Worm (Caenorhabditis elegans): ENCODE results near the gene F08F3.8.
"Not testable (repeated sequence)": the region's sequence is repeated elsewhere in the genome, so short reads cannot be mapped to it uniquely, and the experiment has no call there.

The F08F3.8 gene

ce11 chrV:5432499-5432898 lies at the start of gene F08F3.8:
TSS of gene F08F3.8 (minus strand) at chrV:5432599.
- TF ChIP-seq fkh-3 (tag; optimal IDR thresholded peaks at IDR 0.05) (no peak), ztf-3 (GFP tag; optimal IDR thresholded peaks at IDR 0.05) (no peak), atf-7 (tag; optimal IDR thresholded peaks at IDR 0.05) (no peak), aptf-2 (GFP tag; conservative IDR thresholded peaks at IDR 0.05) (no peak), Y53F4B.3 (GFP tag; IDR thresholded peaks at IDR 0.05) (no peak), gei-17 (GFP tag; optimal IDR thresholded peaks at IDR 0.05) (no peak), tlf-1 (GFP tag; optimal IDR thresholded peaks at IDR 0.05) (no peak), T26A5.8 (tag; optimal IDR thresholded peaks at IDR 0.05) (no peak)

- TF ChIP-seq sea-2 (GFP tag; IDR thresholded peaks at IDR 0.05): no peak
- TF ChIP-seq lin-54 (GFP tag; optimal IDR thresholded peaks at IDR 0.05): no peak
- no peak for TF ChIP-seq snpc-3.4 (tag; optimal IDR thresholded peaks at IDR 0.05)
- TF ChIP-seq B0019.2 (GFP tag; conservative IDR thresholded peaks at IDR 0.05): no peak
- no peak for TF ChIP-seq bed-2 (GFP tag; IDR thresholded peaks at IDR 0.05)
- TF ChIP-seq ceh-58 (GFP tag; IDR thresholded peaks at IDR 0.05): no peak
- TF ChIP-seq nhr-120 (GFP tag; IDR thresholded peaks at IDR 0.05): no peak
- no peak for TF ChIP-seq hrde-1 (tag; optimal IDR thresholded peaks at IDR 0.05; ENCODE audit: borderline replicate concordance)
- TF ChIP-seq ztf-3 (GFP tag; optimal IDR thresholded peaks at IDR 0.05): no peak
- no peak for TF ChIP-seq T26A5.8 (tag; optimal IDR thresholded peaks at IDR 0.05)
- TF ChIP-seq let-607 (tag; optimal IDR thresholded peaks at IDR 0.05): no peak
- no peak for TF ChIP-seq Y95B8A.8 (GFP tag; IDR thresholded peaks at IDR 0.05)
- no peak for TF ChIP-seq ztf-26 (tag; optimal IDR thresholded peaks at IDR 0.05)
- no peak; the same call in none of the 2 replicates for TF ChIP-seq mcd-1 (GFP tag; IDR thresholded peaks at IDR 0.05)
- TF ChIP-seq pbrm-1 (GFP tag; IDR thresholded peaks at IDR 0.05): no peak
- TF ChIP-seq rec-8 (tag; optimal IDR thresholded peaks at IDR 0.05): no peak
- TF ChIP-seq ZK185.1 (tag; optimal IDR thresholded peaks at IDR 0.05; ENCODE audit: poor library complexity, severe bottlenecking): no peak
Measured at ce11 chrV:5477719-5478118, 45.3 kb upstream of the F08F3.8 start.

ce11 chrV:5470930-5471329 lies 38.5 kb upstream of the F08F3.8 start, which contains the start of gene ZC317.7:
TSS of gene ZC317.7 (minus strand) at chrV:5471030.
- TF ChIP-seq F49E8.2 (tag; optimal IDR thresholded peaks at IDR 0.05; ENCODE audit: insufficient read depth); ceh-91 (GFP tag; IDR thresholded peaks at IDR 0.05); fkh-3 (tag; optimal IDR thresholded peaks at IDR 0.05): not testable (repeated sequence)

- not testable (repeated sequence) for TF ChIP-seq lag-1 (GFP tag; IDR thresholded peaks at IDR 0.05); snpc-1.1 (tag; optimal IDR thresholded peaks at IDR 0.05; ENCODE audit: insufficient read depth); gei-17 (GFP tag; optimal IDR thresholded peaks at IDR 0.05)
Measured at ce11 chrV:5468489-5468888, 36.1 kb upstream of the F08F3.8 start, which contains the start of gene ZC317.6. TSS of gene ZC317.6 (minus strand) at chrV:5468589.

DNA sequence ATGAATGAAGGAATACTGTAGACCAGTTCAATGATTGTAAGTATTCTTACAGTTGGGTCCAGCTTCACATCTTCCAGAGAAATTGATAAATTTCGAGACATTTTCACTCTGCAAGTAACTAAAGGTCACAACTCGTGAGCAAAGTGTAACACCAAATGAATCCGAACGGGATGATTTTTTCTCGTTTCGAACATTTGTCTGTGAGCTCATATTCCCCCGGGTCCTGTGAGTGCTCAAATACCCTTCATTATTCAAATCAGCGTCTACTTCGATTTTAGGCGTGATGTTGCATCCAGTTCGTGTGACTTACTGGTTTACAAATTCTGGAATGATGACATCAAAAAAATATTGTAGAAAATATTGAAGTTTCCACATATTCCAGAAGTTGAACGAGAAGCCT lies 32.9 kb upstream of the F08F3.8 start, which contains the start of gene srg-68:
srg-68 (minus strand) TSS at position 101 of the 400 bp plus-strand sequence.
- TF ChIP-seq F49E8.2 (tag; optimal IDR thresholded peaks at IDR 0.05; ENCODE audit: insufficient read depth) (no peak), F55B11.4 (tag; optimal IDR thresholded peaks at IDR 0.05; ENCODE audit: borderline replicate concordance, insufficient read depth) (no peak), somi-1 (GFP tag; optimal IDR thresholded peaks at IDR 0.05) (no peak)
